Worm (Caenorhabditis elegans) whole organism, early embryonic: Measurements from ENCODE around the gene F45E12.6.

Experiments
- B0310.2 ChIP-seq: sonication (generic microtip); optimal IDR thresholded peaks from 2 replicates; lab custom pipeline; 2016; ENCODE audit warnings: mild to moderate bottlenecking, missing genetic modification characterization, missing compliant biosample characterization
- F13C5.2 ChIP-seq: sonication (generic microtip); optimal IDR thresholded peaks from 2 replicates; lab custom pipeline; 2017; ENCODE audit warnings: mild to moderate bottlenecking, missing genetic modification characterization, inconsistent platforms, missing compliant biosample characterization
- aly-1 ChIP-seq: sonication (generic microtip); optimal IDR thresholded peaks from 2 replicates; lab custom pipeline; 2016; ENCODE audit warnings: missing genetic modification characterization, missing compliant biosample characterization
- ama-1 ChIP-seq: fragments of 150-350 bp; optimal IDR thresholded peaks from 2 replicates; lab custom pipeline; 2014
- ceh-13 ChIP-seq: fragments of 200-800 bp; sonication (Bioruptor generic); optimal IDR thresholded peaks from 2 replicates; lab custom pipeline; 2018; ENCODE audit warnings: mild to moderate bottlenecking, missing genetic modification characterization, missing compliant biosample characterization
- ceh-36 ChIP-seq: sonication (generic microtip); optimal IDR thresholded peaks from 2 replicates; lab custom pipeline; 2016; ENCODE audit warnings: missing genetic modification characterization, inconsistent platforms, missing compliant biosample characterization
- ets-7 ChIP-seq: sonication (generic microtip); optimal IDR thresholded peaks from 2 replicates; lab custom pipeline; 2016; ENCODE audit warnings: missing genotype, missing genetic modification characterization, missing compliant biosample characterization
- flt-1 ChIP-seq: fragments of 200-800 bp; sonication (Bioruptor generic); IDR thresholded peaks from 2 replicates; pipeline ENCODE4 v1.3.6; 2022; ENCODE audit warnings: missing genetic modification characterization, missing compliant biosample characterization
- hmbx-1 ChIP-seq: sonication (generic microtip); optimal IDR thresholded peaks from 2 replicates; lab custom pipeline; 2016; ENCODE audit warnings: mild to moderate bottlenecking, missing genetic modification characterization, missing compliant biosample characterization
- hmg-4 ChIP-seq: fragments of 200-800 bp; sonication (Bioruptor generic); optimal IDR thresholded peaks from 2 replicates; lab custom pipeline; 2018; ENCODE audit warnings: mild to moderate bottlenecking, missing genetic modification characterization, missing compliant biosample characterization
- hnd-1 ChIP-seq: sonication (generic microtip); optimal IDR thresholded peaks from 2 replicates; lab custom pipeline; 2016; ENCODE audit warnings: missing genetic modification characterization, missing compliant biosample characterization
- pes-1 ChIP-seq: fragments of 200-800 bp; sonication (Bioruptor generic); IDR thresholded peaks from 2 replicates; pipeline ENCODE4 v1.3.6; 2022; ENCODE audit warnings: missing genetic modification reagents, missing genetic modification characterization, missing compliant biosample characterization
- scrt-1 ChIP-seq: fragments of 200-800 bp; sonication (Bioruptor generic); IDR thresholded peaks from 2 replicates; pipeline ENCODE4 v1.3.6; 2022; ENCODE audit warnings: missing genetic modification characterization, missing compliant biosample characterization
- sea-1 ChIP-seq: fragments of 200-800 bp; sonication (Bioruptor generic); conservative IDR thresholded peaks from 2 replicates; pipeline ENCODE4 v1.3.6; 2022; ENCODE audit warnings: missing genetic modification characterization, missing compliant biosample characterization
- tbx-11 ChIP-seq: fragments of 200-800 bp; sonication (Bioruptor generic); IDR thresholded peaks from 2 replicates; pipeline ENCODE4 v1.3.6; 2022; ENCODE audit warnings: missing genetic modification characterization, missing compliant biosample characterization
- tbx-37 ChIP-seq: fragments of 200-800 bp; sonication (Bioruptor generic); conservative IDR thresholded peaks from 2 replicates; pipeline ENCODE4 v1.3.6; 2022; ENCODE audit warnings: missing genetic modification reagents, missing genetic modification characterization, missing compliant biosample characterization
- tra-4 ChIP-seq: sonication (generic microtip); optimal IDR thresholded peaks from 2 replicates; lab custom pipeline; 2017; ENCODE audit warnings: missing genetic modification characterization, missing compliant biosample characterization

The F45E12.6 gene

ce11 chrII:7326997-7327396, 13.0 kb upstream of the F45E12.6 start:
- no peak for TF ChIP-seq F13C5.2 (tag; lab: Kevin White, UChicago)
- TF ChIP-seq aly-1: no peak
- no peak for TF ChIP-seq scrt-1
- no peak for TF ChIP-seq hmbx-1 (tag; lab: Kevin White, UChicago)
- TF ChIP-seq tbx-37 (GFP tag; lab: Robert Waterston, UW): no peak
- TF ChIP-seq ets-7 (tag; lab: Kevin White, UChicago): no peak
- TF ChIP-seq sea-1: no peak
- no peak for TF ChIP-seq tbx-11 (GFP tag; lab: Robert Waterston, UW)
- TF ChIP-seq ceh-36 (tag; lab: Kevin White, UChicago): no peak
- no peak for TF ChIP-seq flt-1 (GFP tag; lab: Robert Waterston, UW)
- TF ChIP-seq ceh-13 (GFP tag; lab: Kevin White, UChicago): no peak
- TF ChIP-seq tra-4 (tag; lab: Kevin White, UChicago): no peak
- TF ChIP-seq ama-1 (lab: Kevin White, UChicago): no peak
- no peak for TF ChIP-seq B0310.2
- TF ChIP-seq hnd-1 (tag; lab: Kevin White, UChicago): no peak
- no peak for TF ChIP-seq hmg-4
- no peak for TF ChIP-seq pes-1 (GFP tag; lab: Robert Waterston, UW)

- TF ChIP-seq tra-4 (tag; lab: Kevin White, UChicago) (no peak), hmbx-1 (tag; lab: Kevin White, UChicago) (no peak), ets-7 (tag; lab: Kevin White, UChicago) (no peak), tbx-11 (GFP tag; lab: Robert Waterston, UW) (no peak), aly-1 (no peak), sea-1 (no peak), B0310.2 (no peak), hnd-1 (tag; lab: Kevin White, UChicago) (no peak), flt-1 (GFP tag; lab: Robert Waterston, UW) (no peak), F13C5.2 (tag; lab: Kevin White, UChicago) (no peak), pes-1 (GFP tag; lab: Robert Waterston, UW) (no peak), tbx-37 (GFP tag; lab: Robert Waterston, UW) (no peak), ceh-36 (tag; lab: Kevin White, UChicago) (no peak)
Observed at ce11 chrII:7326199-7326598, 12.2 kb upstream of the F45E12.6 start.

- no peak for TF ChIP-seq ets-7 (tag; lab: Kevin White, UChicago)
Observed at ce11 chrII:7325063-7325480, 11.1 kb upstream of the F45E12.6 start.

- TF ChIP-seq ets-7 (tag; lab: Kevin White, UChicago) (no peak), ama-1 (lab: Kevin White, UChicago) (no peak), pes-1 (GFP tag; lab: Robert Waterston, UW) (no peak), tbx-37 (GFP tag; lab: Robert Waterston, UW) (no peak), hmg-4 (no peak), ceh-13 (GFP tag; lab: Kevin White, UChicago) (no peak), F13C5.2 (tag; lab: Kevin White, UChicago) (no peak), tra-4 (tag; lab: Kevin White, UChicago) (no peak), hmbx-1 (tag; lab: Kevin White, UChicago) (no peak), flt-1 (GFP tag; lab: Robert Waterston, UW) (no peak), scrt-1 (no peak), aly-1 (no peak), tbx-11 (GFP tag; lab: Robert Waterston, UW) (no peak), B0310.2 (no peak), ceh-36 (tag; lab: Kevin White, UChicago) (no peak), sea-1 (no peak)
Observed at ce11 chrII:7323925-7324324, 9.9 kb upstream of the F45E12.6 start, which contains the start of gene F21D12.3. Gene F21D12.3, minus strand, starts transcription at chrII:7324025.

ce11 chrII:7323317-7323716, 9.3 kb upstream of the F45E12.6 start:
- TF ChIP-seq B0310.2 (no peak), tbx-37 (GFP tag; lab: Robert Waterston, UW) (no peak), tra-4 (tag; lab: Kevin White, UChicago) (no peak), flt-1 (GFP tag; lab: Robert Waterston, UW) (no peak)

ce11 chrII:7319471-7319870, 5.5 kb upstream of the F45E12.6 start:
- TF ChIP-seq ceh-13 (GFP tag; lab: Kevin White, UChicago) (no peak), tbx-11 (GFP tag; lab: Robert Waterston, UW) (no peak), sea-1 (no peak), tra-4 (tag; lab: Kevin White, UChicago) (no peak), hmg-4 (no peak), ceh-36 (tag; lab: Kevin White, UChicago) (no peak), aly-1 (no peak), pes-1 (GFP tag; lab: Robert Waterston, UW) (no peak)

- TF ChIP-seq B0310.2 (no peak), tbx-37 (GFP tag; lab: Robert Waterston, UW) (no peak), ceh-13 (GFP tag; lab: Kevin White, UChicago) (no peak), aly-1 (no peak), pes-1 (GFP tag; lab: Robert Waterston, UW) (no peak), sea-1 (no peak), hnd-1 (tag; lab: Kevin White, UChicago) (no peak), F13C5.2 (tag; lab: Kevin White, UChicago) (no peak), ama-1 (lab: Kevin White, UChicago) (no peak), ceh-36 (tag; lab: Kevin White, UChicago) (no peak), tra-4 (tag; lab: Kevin White, UChicago) (no peak), flt-1 (GFP tag; lab: Robert Waterston, UW) (no peak), ets-7 (tag; lab: Kevin White, UChicago) (no peak), hmg-4 (no peak), hmbx-1 (tag; lab: Kevin White, UChicago) (no peak), tbx-11 (GFP tag; lab: Robert Waterston, UW) (no peak), scrt-1 (no peak)
Observed at ce11 chrII:7317468-7317867, 3.5 kb upstream of the F45E12.6 start, which contains the start of gene F21D12.2. Gene F21D12.2, plus strand, starts transcription at chrII:7317768.

- no peak for TF ChIP-seq hmbx-1 (tag; lab: Kevin White, UChicago)
- TF ChIP-seq aly-1: no peak
- no peak for TF ChIP-seq ceh-36 (tag; lab: Kevin White, UChicago)
- no peak for TF ChIP-seq tra-4 (tag; lab: Kevin White, UChicago)
- TF ChIP-seq tbx-37 (GFP tag; lab: Robert Waterston, UW): no peak
- TF ChIP-seq pes-1 (GFP tag; lab: Robert Waterston, UW): no peak
- TF ChIP-seq F13C5.2 (tag; lab: Kevin White, UChicago): no peak
- TF ChIP-seq sea-1: no peak
- TF ChIP-seq hnd-1 (tag; lab: Kevin White, UChicago): no peak
- no peak for TF ChIP-seq flt-1 (GFP tag; lab: Robert Waterston, UW)
Observed at ce11 chrII:7310023-7310422, 4.0 kb downstream of the F45E12.6 start, which contains the start of the genes F45E12.5 and cnep-1. Gene F45E12.5, minus strand, starts transcription at chrII:7310115. Gene cnep-1, plus strand, starts transcription at chrII:7310348.
